Fruit fly (Drosophila melanogaster) whole organism, pupa: ENCODE results near the gene P5cr-2.
A peak's percentile ranks its signal among the peaks of the same experiment; 100 is the strongest.

Experiments used
- CG10348 ChIP-seq: fragments of 200-800 bp; sonication (Bioruptor generic); IDR thresholded peaks from 2 replicates; pipeline ENCODE4 v1.3.6; 2022; ENCODE audit warnings: missing biosample characterization, missing genetic modification characterization
- CG12605 ChIP-seq: fragments of 200-800 bp; sonication (Bioruptor generic); IDR thresholded peaks from 2 replicates; pipeline ENCODE4 v1.3.6; 2022; ENCODE audit warnings: missing biosample characterization, missing genetic modification characterization
- CG13204 ChIP-seq: fragments of 200-800 bp; sonication (Bioruptor generic); optimal IDR thresholded peaks from 2 replicates; lab custom pipeline; 2018; ENCODE audit warnings: missing biosample characterization, mild to moderate bottlenecking, missing genetic modification characterization, moderate library complexity
- CG14655 ChIP-seq: fragments of 200-800 bp; sonication (Bioruptor generic); optimal IDR thresholded peaks from 3 replicates; lab custom pipeline; 2017; ENCODE audit warnings: mild to moderate bottlenecking, missing biosample characterization, missing genetic modification reagents, missing genetic modification characterization
- CG15710 ChIP-seq: fragments of 200-800 bp; sonication (Bioruptor generic); optimal IDR thresholded peaks from 2 replicates; lab custom pipeline; 2018; ENCODE audit warnings: missing biosample characterization, mild to moderate bottlenecking, missing genetic modification characterization, moderate library complexity
- CG17806 ChIP-seq: fragments of 200-800 bp; sonication (Bioruptor generic); optimal IDR thresholded peaks from 2 replicates; lab custom pipeline; 2018; ENCODE audit warnings: missing biosample characterization, mild to moderate bottlenecking, missing genetic modification characterization, moderate library complexity
- CG32121 ChIP-seq: fragments of 200-800 bp; sonication (Bioruptor generic); IDR thresholded peaks from 2 replicates; pipeline ENCODE4 v1.3.6; 2022; ENCODE audit warnings: missing biosample characterization, missing genetic modification characterization
- CG34367 ChIP-seq: fragments of 200-800 bp; sonication (Bioruptor generic); optimal IDR thresholded peaks from 2 replicates; lab custom pipeline; 2018; ENCODE audit warnings: missing biosample characterization, mild to moderate bottlenecking, missing genetic modification characterization
- CG4496 ChIP-seq: fragments of 200-800 bp; sonication (Bioruptor generic); IDR thresholded peaks from 3 replicates; pipeline ENCODE4 v1.3.6; 2022; ENCODE audit warnings: missing biosample characterization, missing genetic modification characterization
- CG8159 ChIP-seq: fragments of 200-800 bp; sonication (Bioruptor generic); optimal IDR thresholded peaks from 3 replicates; lab custom pipeline; 2018; ENCODE audit warnings: missing biosample characterization, mild to moderate bottlenecking, missing genetic modification characterization, moderate library complexity
- CG8301 ChIP-seq: fragments of 200-800 bp; sonication (Bioruptor generic); optimal IDR thresholded peaks from 2 replicates; lab custom pipeline; 2018; ENCODE audit warnings: missing biosample characterization, mild to moderate bottlenecking, missing genetic modification characterization
- CG9948 ChIP-seq: fragments of 200-800 bp; sonication (Bioruptor generic); optimal IDR thresholded peaks from 2 replicates; lab custom pipeline; 2018; ENCODE audit warnings: missing biosample characterization, mild to moderate bottlenecking, missing genetic modification characterization, moderate library complexity
- D1 ChIP-seq: fragments of 200-800 bp; sonication (Bioruptor generic); optimal IDR thresholded peaks from 2 replicates; lab custom pipeline; 2018; ENCODE audit warnings: missing biosample characterization, mild to moderate bottlenecking, missing genetic modification characterization, moderate library complexity
- EcR ChIP-seq: fragments of 200-800 bp; sonication (Bioruptor generic); optimal IDR thresholded peaks from 3 replicates; lab custom pipeline; 2019; ENCODE audit warnings: missing biosample characterization, missing genetic modification characterization, mild to moderate bottlenecking, moderate library complexity, missing genetic modification reagents
- Ets98B ChIP-seq: fragments of 200-800 bp; sonication (Bioruptor generic); IDR thresholded peaks from 2 replicates; pipeline ENCODE4 v1.3.6; 2022; ENCODE audit warnings: missing biosample characterization, missing genetic modification characterization
- Pif1A ChIP-seq: fragments of 200-800 bp; sonication (Bioruptor generic); optimal IDR thresholded peaks from 3 replicates; lab custom pipeline; 2016; ENCODE audit warnings: missing biosample characterization, missing genetic modification characterization
- Pif1B ChIP-seq: fragments of 200-800 bp; sonication (Bioruptor generic); optimal IDR thresholded peaks from 3 replicates; lab custom pipeline; 2016; ENCODE audit warnings: missing biosample characterization, missing genetic modification characterization
- Snoo ChIP-seq: fragments of 200-800 bp; sonication (Bioruptor generic); optimal IDR thresholded peaks from 3 replicates; lab custom pipeline; 2017; ENCODE audit warnings: missing biosample characterization, mild to moderate bottlenecking, missing genetic modification characterization, inconsistent platforms
- fd96Ca ChIP-seq: fragments of 200-800 bp; sonication (Bioruptor generic); IDR thresholded peaks from 3 replicates; pipeline ENCODE4 v1.3.6; 2022; ENCODE audit warnings: missing biosample characterization, missing genetic modification characterization
- gl ChIP-seq: fragments of 200-800 bp; sonication (Bioruptor generic); optimal IDR thresholded peaks from 2 replicates; lab custom pipeline; 2018; ENCODE audit warnings: missing biosample characterization, mild to moderate bottlenecking, missing genetic modification characterization
- rn ChIP-seq: fragments of 200-800 bp; sonication (Bioruptor generic); IDR thresholded peaks from 2 replicates; pipeline ENCODE4 v1.3.6; 2022; ENCODE audit warnings: missing biosample characterization, missing genetic modification characterization

Gene P5cr-2

dm6 chr3R:17506833-17507232, 27.8 kb upstream of the P5cr-2 start:
- TF ChIP-seq gl (tag; lab: Kevin White, UChicago) (no peak), CG12605 (peak; percentile 82)

DNA sequence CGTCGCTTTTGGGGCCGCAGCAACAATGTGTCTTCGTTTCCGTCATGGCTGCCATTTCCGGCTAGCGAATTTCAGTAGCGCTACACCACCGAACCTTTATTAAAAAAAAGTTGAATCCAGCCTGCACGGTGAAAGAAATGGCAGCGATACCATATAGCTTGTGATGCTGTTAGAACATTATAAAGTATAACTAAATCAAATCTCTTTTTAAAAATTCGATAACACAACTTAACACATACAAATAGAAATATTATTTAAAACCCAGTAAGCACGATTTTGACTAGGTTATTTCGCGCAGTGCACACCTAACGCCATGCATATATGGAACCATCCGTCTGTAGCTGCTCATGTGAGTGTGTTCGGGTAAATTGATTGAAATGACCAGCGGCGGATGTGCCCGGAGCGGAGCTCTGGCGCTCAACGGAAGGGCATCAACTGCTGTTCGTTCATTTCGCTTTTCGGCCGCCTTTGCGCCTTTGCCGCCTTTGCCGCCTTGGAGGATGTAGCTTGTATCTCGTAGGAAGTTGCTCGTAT, 8.5 kb upstream of the P5cr-2 start:
- TF ChIP-seq CG8159 (peak; percentile 16), CG10348 (no peak)

DNA sequence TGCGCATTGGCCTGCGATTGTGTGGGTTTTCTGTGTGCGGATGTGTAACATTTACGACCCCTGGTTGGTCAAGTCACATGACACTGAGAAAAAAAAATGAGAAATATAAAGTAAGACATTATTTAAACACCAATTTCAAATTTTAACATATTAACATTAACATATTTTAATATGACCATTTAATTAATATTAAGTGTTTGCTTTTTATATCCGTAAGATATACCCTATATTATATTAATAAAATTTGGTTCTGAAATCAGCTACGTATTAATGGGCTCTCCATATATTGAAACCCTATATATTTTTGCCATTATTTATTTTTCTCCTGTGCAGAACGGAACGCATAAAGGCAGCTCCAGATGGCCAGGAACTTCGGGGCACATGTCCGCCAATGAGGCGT, 4.2 kb upstream of the P5cr-2 start:
- TF ChIP-seq CG10348 (no peak), CG14655 (peak; percentile 13)

- TF ChIP-seq CG10348: no peak
- TF ChIP-seq Ets98B (GFP tag; lab: Robert Waterston, UW): no peak
- no peak for TF ChIP-seq gl (tag; lab: Kevin White, UChicago)
- TF ChIP-seq Pif1B (GFP tag; lab: Kevin White, UChicago): no peak
- TF ChIP-seq CG34367: peak; percentile 25
- TF ChIP-seq EcR (GFP tag; lab: Kevin White, UChicago): peak; percentile 88
- no peak for TF ChIP-seq rn (GFP tag; lab: Robert Waterston, UW)
- TF ChIP-seq CG32121 (GFP tag; lab: Robert Waterston, UW): 0 out of 2 replicates have a peak, but pooled peaks have one; percentile 36
- TF ChIP-seq fd96Ca (GFP tag; lab: Robert Waterston, UW): no peak
- peak; percentile 55 for TF ChIP-seq CG9948
- TF ChIP-seq CG4496 (GFP tag; lab: Robert Waterston, UW): no peak; the same call in 2 of the 3 replicates
- no peak for TF ChIP-seq CG14655
- no peak for TF ChIP-seq D1 (tag; lab: Kevin White, UChicago)
- TF ChIP-seq Snoo: peak; percentile 33
- TF ChIP-seq CG13204 (GFP tag; lab: Kevin White, UChicago): peak; percentile 78
- peak; percentile 65 for TF ChIP-seq CG15710 (tag; lab: Kevin White, UChicago)
- TF ChIP-seq CG17806: peak; percentile 35
- TF ChIP-seq CG8159: peak; percentile 83
- TF ChIP-seq CG12605: no peak
- peak; percentile 22 for TF ChIP-seq Pif1A (GFP tag; lab: Kevin White, UChicago)
- peak; percentile 40 for TF ChIP-seq CG8301
Measured at dm6 chr3R:17535106-17535764, 620 bp downstream of the P5cr-2 start.

DNA sequence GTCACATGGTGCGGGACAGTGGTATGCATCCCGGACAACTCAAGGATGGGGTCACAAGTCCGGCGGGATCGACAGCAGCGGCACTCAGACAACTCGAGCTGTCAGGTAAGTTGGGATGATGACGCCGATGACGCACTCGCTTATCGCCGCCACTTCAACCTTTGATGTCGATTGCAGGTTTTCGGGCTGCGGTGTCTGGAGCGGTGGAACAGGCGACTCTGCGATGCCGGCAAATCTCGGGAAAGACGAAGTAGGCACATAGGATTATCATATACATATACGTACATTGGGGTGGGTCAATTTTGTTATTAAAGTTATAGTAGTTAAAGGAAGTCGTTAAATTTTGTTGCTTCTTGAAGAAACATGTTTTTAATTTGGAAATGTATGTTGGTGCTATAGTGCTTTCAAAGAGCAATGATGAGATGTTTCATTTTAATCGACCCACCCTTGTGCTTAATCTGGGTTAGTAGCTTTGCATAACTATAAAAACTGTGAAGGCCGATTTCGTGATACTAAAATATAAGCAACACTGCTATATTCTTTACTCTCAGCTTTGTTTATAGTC, 2.1 kb downstream of the P5cr-2 start:
- TF ChIP-seq CG8159 (peak; percentile 14), Pif1A (GFP tag; lab: Kevin White, UChicago) (no peak), CG8301 (peak; percentile 4), CG9948 (no peak), D1 (tag; lab: Kevin White, UChicago) (no peak), CG32121 (GFP tag; lab: Robert Waterston, UW) (no peak), Snoo (no peak), CG10348 (no peak), EcR (GFP tag; lab: Kevin White, UChicago) (no peak), CG4496 (GFP tag; lab: Robert Waterston, UW) (no peak), Ets98B (GFP tag; lab: Robert Waterston, UW) (no peak), CG13204 (GFP tag; lab: Kevin White, UChicago) (no peak), rn (GFP tag; lab: Robert Waterston, UW) (no peak), CG17806 (peak; percentile 15), CG12605 (no peak), CG14655 (no peak), CG15710 (tag; lab: Kevin White, UChicago) (peak; percentile 8)

DNA sequence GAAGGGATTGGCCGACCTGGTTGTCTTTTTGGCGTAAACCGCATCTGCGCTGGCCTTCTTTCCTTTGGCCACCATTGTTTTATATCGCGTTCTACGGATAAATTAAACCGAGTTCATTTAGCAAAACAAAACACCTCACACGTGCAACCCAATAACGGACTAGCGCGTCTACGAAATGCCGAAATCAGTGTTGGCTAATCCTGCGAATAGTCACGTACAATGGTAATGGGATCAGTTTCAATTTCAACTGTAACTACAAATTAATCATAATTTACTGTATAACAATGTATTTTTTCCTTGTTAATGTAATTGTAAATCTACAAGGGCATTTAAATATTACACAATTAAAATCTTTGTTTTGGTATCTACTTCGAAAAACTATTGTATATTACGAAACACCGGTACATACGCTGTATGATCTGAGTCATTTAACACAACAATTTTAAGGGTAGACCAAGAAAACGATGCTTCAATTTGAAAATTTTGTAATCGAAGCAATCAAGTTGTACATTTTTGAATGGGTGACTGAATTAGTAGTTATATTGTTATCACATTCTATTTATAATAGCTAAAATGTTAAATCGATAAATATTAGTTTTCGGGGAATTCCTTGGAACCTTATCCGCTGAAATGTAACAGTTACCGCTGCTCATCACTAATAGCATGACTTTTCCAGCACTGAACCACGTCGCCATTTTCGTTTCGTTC, 5.3 kb downstream of the P5cr-2 start, which contains the start of gene SF1:
Gene SF1 (plus strand): TSS at position 633 of the 708 bp plus-strand sequence.
- TF ChIP-seq CG13204 (GFP tag; lab: Kevin White, UChicago) (no peak), CG14655 (no peak), CG15710 (tag; lab: Kevin White, UChicago) (peak; percentile 18), CG8301 (peak; percentile 27)

DNA sequence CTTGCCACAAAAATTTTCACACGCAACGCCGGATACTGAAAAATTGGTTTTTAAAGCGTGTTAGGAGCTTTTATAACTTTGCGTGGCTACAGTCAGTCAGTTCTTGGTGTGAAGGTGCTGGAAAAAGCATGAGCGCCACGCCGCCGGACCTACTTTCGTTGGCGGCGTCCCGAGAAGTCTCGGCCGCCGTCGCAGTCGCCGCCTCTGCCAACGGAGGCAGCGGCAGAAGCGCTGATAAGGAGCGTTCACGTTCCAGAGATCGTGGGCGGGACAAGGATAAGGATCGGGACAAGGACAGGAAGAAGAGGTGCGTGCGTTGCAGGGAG, 5.8 kb downstream of the P5cr-2 start:
- no peak for TF ChIP-seq EcR (GFP tag; lab: Kevin White, UChicago)
- TF ChIP-seq CG8301: no peak
- TF ChIP-seq CG15710 (tag; lab: Kevin White, UChicago): no peak
- TF ChIP-seq Pif1A (GFP tag; lab: Kevin White, UChicago): no peak
- TF ChIP-seq CG13204 (GFP tag; lab: Kevin White, UChicago): no peak
- TF ChIP-seq CG4496 (GFP tag; lab: Robert Waterston, UW): no peak
- TF ChIP-seq CG17806: no peak
- TF ChIP-seq Snoo: no peak
- no peak for TF ChIP-seq fd96Ca (GFP tag; lab: Robert Waterston, UW)
- TF ChIP-seq Pif1B (GFP tag; lab: Kevin White, UChicago): no peak
- TF ChIP-seq CG34367: no peak
- no peak for TF ChIP-seq D1 (tag; lab: Kevin White, UChicago)
